Fruit fly (Drosophila melanogaster) whole organism, embryonic: ENCODE results near the gene CG33654.
A peak's percentile ranks its signal among the peaks of the same experiment; 100 is the strongest.

ENCODE experiments used
- Bteb2 ChIP-seq: fragments of 200-800 bp; sonication (Bioruptor generic); optimal IDR thresholded peaks from 2 replicates; lab custom pipeline; 2016; ENCODE audit warnings: missing biosample characterization, missing genetic modification characterization
- CG10147 ChIP-seq: fragments of 200-800 bp; sonication (Bioruptor generic); optimal IDR thresholded peaks from 2 replicates; lab custom pipeline; 2019; ENCODE audit warnings: missing biosample characterization, mild to moderate bottlenecking, missing genetic modification characterization, moderate library complexity
- CG11085 ChIP-seq: fragments of 200-800 bp; sonication (Bioruptor generic); IDR thresholded peaks from 2 replicates; pipeline ENCODE4 v1.3.6; 2022; ENCODE audit warnings: missing biosample characterization, missing genetic modification characterization
- CG12104 ChIP-seq: fragments of 200-800 bp; sonication (Bioruptor generic); optimal IDR thresholded peaks from 3 replicates; lab custom pipeline; 2016; ENCODE audit warnings: missing biosample characterization, missing genetic modification characterization
- CG12744 ChIP-seq: fragments of 200-800 bp; sonication (Bioruptor generic); optimal IDR thresholded peaks from 2 replicates; lab custom pipeline; 2016; ENCODE audit warnings: missing biosample characterization, missing genetic modification characterization
- CG13894 ChIP-seq: fragments of 200-800 bp; sonication (Bioruptor generic); optimal IDR thresholded peaks from 3 replicates; lab custom pipeline; 2018; ENCODE audit warnings: missing biosample characterization, mild to moderate bottlenecking, missing genetic modification characterization, moderate library complexity
- CG1529 ChIP-seq: fragments of 200-800 bp; sonication (Bioruptor generic); optimal IDR thresholded peaks from 3 replicates; lab custom pipeline; 2018; ENCODE audit warnings: missing biosample characterization, missing genetic modification characterization
- CG15601 ChIP-seq: fragments of 200-800 bp; sonication (Bioruptor generic); optimal IDR thresholded peaks from 3 replicates; lab custom pipeline; 2019; ENCODE audit warnings: missing biosample characterization, mild to moderate bottlenecking, missing genetic modification characterization, moderate library complexity
- CG17829 ChIP-seq: fragments of 200-800 bp; optimal IDR thresholded peaks from 2 replicates; lab custom pipeline; 2019; ENCODE audit warnings: missing biosample characterization, mild to moderate bottlenecking, missing genetic modification characterization, moderate library complexity
- CG34422 ChIP-seq: fragments of 200-800 bp; sonication (Bioruptor generic); IDR thresholded peaks from 3 replicates; pipeline ENCODE4 v1.3.6; 2022; ENCODE audit warnings: missing biosample characterization, missing genetic modification characterization
- CG4282 ChIP-seq: fragments of 200-800 bp; sonication (Bioruptor generic); optimal IDR thresholded peaks from 2 replicates; lab custom pipeline; 2016; ENCODE audit warnings: missing biosample characterization, missing genetic modification characterization
- CG6254 ChIP-seq: fragments of 200-800 bp; sonication (Bioruptor generic); optimal IDR thresholded peaks from 3 replicates; lab custom pipeline; 2017; ENCODE audit warnings: mild to moderate bottlenecking, missing biosample characterization, missing genetic modification reagents, missing genetic modification characterization
- CG6689 ChIP-seq: fragments of 200-800 bp; sonication (Bioruptor generic); IDR thresholded peaks from 2 replicates; pipeline ENCODE4 v1.3.6; 2022; ENCODE audit warnings: missing biosample characterization, missing genetic modification characterization
- CG7556 ChIP-seq: fragments of 200-800 bp; sonication (Bioruptor generic); optimal IDR thresholded peaks from 2 replicates; lab custom pipeline; 2017; ENCODE audit warnings: missing biosample characterization, mild to moderate bottlenecking, missing genetic modification characterization
- CG7786 ChIP-seq: fragments of 200-800 bp; sonication (Bioruptor generic); optimal IDR thresholded peaks from 2 replicates; lab custom pipeline; 2016; ENCODE audit warnings: missing biosample characterization, missing genetic modification characterization
- CG8359 ChIP-seq: fragments of 200-800 bp; sonication (Bioruptor generic); optimal IDR thresholded peaks from 2 replicates; lab custom pipeline; 2017; ENCODE audit warnings: missing biosample characterization, mild to moderate bottlenecking, missing genetic modification characterization, borderline replicate concordance
- Elba2 ChIP-seq: fragments of 200-800 bp; sonication (Bioruptor generic); optimal IDR thresholded peaks from 3 replicates; lab custom pipeline; 2016; ENCODE audit warnings: missing biosample characterization, missing genetic modification characterization
- HLH4C ChIP-seq: fragments of 200-800 bp; sonication (Bioruptor generic); IDR thresholded peaks from 3 replicates; pipeline ENCODE4 v1.3.6; 2022; ENCODE audit warnings: missing biosample characterization, missing genetic modification characterization; ENCODE audit not compliant: partially characterized antibody
- HLH54F ChIP-seq: fragments of 200-800 bp; sonication (Bioruptor generic); optimal IDR thresholded peaks from 3 replicates; lab custom pipeline; 2016; ENCODE audit warnings: missing biosample characterization, missing genetic modification characterization
- Hmx ChIP-seq: fragments of 200-800 bp; sonication (Bioruptor generic); optimal IDR thresholded peaks from 2 replicates; lab custom pipeline; 2016; ENCODE audit warnings: missing biosample characterization, missing genetic modification characterization
- Hr39 ChIP-seq: fragments of >200 bp; optimal IDR thresholded peaks from 2 replicates; lab custom pipeline; 2017
- Hr78 ChIP-seq, 2 experiments: fragments of 200-800 bp in 1 of 2; fragments of >200 bp in 1 of 2; sonication (Bioruptor generic) in 1 of 2; optimal IDR thresholded peaks; 2 replicates each; lab custom pipeline; 2017 to 2019; ENCODE audit warnings: missing biosample characterization in 2 of 2, missing genetic modification characterization in 2 of 2, mild to moderate bottlenecking in 1 of 2, moderate library complexity in 1 of 2
- Hsf ChIP-seq: fragments of 200-800 bp; sonication (Bioruptor generic); optimal IDR thresholded peaks from 3 replicates; lab custom pipeline; 2016; ENCODE audit warnings: missing biosample characterization, missing genetic modification characterization
- Lhr ChIP-seq: fragments of 200-800 bp; sonication (Bioruptor generic); optimal IDR thresholded peaks from 3 replicates; lab custom pipeline; 2017; ENCODE audit warnings: mild to moderate bottlenecking, missing biosample characterization, missing genetic modification reagents, missing genetic modification characterization
- Lpt ChIP-seq: fragments of >200 bp; optimal IDR thresholded peaks from 2 replicates; lab custom pipeline; 2018; ENCODE audit warnings: missing biosample characterization, missing genetic modification characterization
- MESR4 ChIP-seq: fragments of 200-800 bp; sonication (Bioruptor generic); optimal IDR thresholded peaks from 2 replicates; lab custom pipeline; 2018; ENCODE audit warnings: missing biosample characterization, mild to moderate bottlenecking, missing genetic modification characterization, moderate library complexity
- Optix ChIP-seq: fragments of 200-800 bp; sonication (Bioruptor generic); IDR thresholded peaks from 3 replicates; pipeline ENCODE4 v1.3.6; 2022; ENCODE audit warnings: missing biosample characterization, missing genetic modification characterization
- Poxn ChIP-seq: fragments of 200-800 bp; sonication (Bioruptor generic); IDR thresholded peaks from 2 replicates; pipeline ENCODE4 v1.3.6; 2022; ENCODE audit warnings: missing biosample characterization, missing genetic modification characterization
- Rfx ChIP-seq: fragments of 200-800 bp; sonication (Bioruptor generic); IDR thresholded peaks from 2 replicates; pipeline ENCODE4 v1.3.6; 2022; ENCODE audit warnings: missing biosample characterization, missing genetic modification characterization
- Six4 ChIP-seq: fragments of 200-800 bp; sonication (Bioruptor generic); optimal IDR thresholded peaks from 2 replicates; lab custom pipeline; 2016; ENCODE audit warnings: missing biosample characterization, missing genetic modification characterization
- Sox100B ChIP-seq: fragments of 200-800 bp; sonication (Bioruptor generic); optimal IDR thresholded peaks from 3 replicates; lab custom pipeline; 2018; ENCODE audit warnings: missing biosample characterization, mild to moderate bottlenecking, missing genetic modification characterization
- ap ChIP-seq: fragments of 200-800 bp; sonication (Bioruptor generic); IDR thresholded peaks from 2 replicates; pipeline ENCODE4 v1.3.6; 2022; ENCODE audit warnings: missing biosample characterization, missing genetic modification characterization
- chm ChIP-seq: fragments of 200-800 bp; sonication (Bioruptor generic); IDR thresholded peaks from 2 replicates; pipeline ENCODE4 v1.3.6; 2022; ENCODE audit warnings: missing biosample characterization, missing genetic modification characterization
- dati ChIP-seq: fragments of 200-800 bp; sonication (Bioruptor generic); IDR thresholded peaks from 2 replicates; pipeline ENCODE4 v1.3.6; 2022; ENCODE audit warnings: missing biosample characterization, missing genetic modification characterization
- dysf ChIP-seq: fragments of 200-800 bp; sonication (Bioruptor generic); IDR thresholded peaks from 3 replicates; pipeline ENCODE4 v1.3.6; 2022; ENCODE audit warnings: missing biosample characterization, missing genetic modification characterization
- ftz-f1 ChIP-seq: fragments of 200-800 bp; sonication (Bioruptor generic); optimal IDR thresholded peaks from 2 replicates; lab custom pipeline; 2016; ENCODE audit warnings: missing biosample characterization, missing genetic modification characterization
- gro ChIP-seq: fragments of 200-800 bp; sonication (Bioruptor generic); optimal IDR thresholded peaks from 2 replicates; lab custom pipeline; 2016; ENCODE audit warnings: missing biosample characterization, missing genetic modification characterization
- lab ChIP-seq: fragments of 200-800 bp; sonication (Bioruptor generic); optimal IDR thresholded peaks from 3 replicates; lab custom pipeline; 2017; ENCODE audit warnings: missing biosample characterization, missing genetic modification characterization, mild to moderate bottlenecking, moderate library complexity, missing genetic modification reagents
- lmd ChIP-seq: fragments of 200-800 bp; sonication (Bioruptor generic); IDR thresholded peaks from 2 replicates; pipeline ENCODE4 v1.3.6; 2022; ENCODE audit warnings: missing biosample characterization, missing genetic modification characterization
- mam ChIP-seq: fragments of 200-800 bp; sonication (Bioruptor generic); optimal IDR thresholded peaks from 3 replicates; lab custom pipeline; 2016; ENCODE audit warnings: missing biosample characterization, missing genetic modification characterization
- nerfin-1 ChIP-seq: fragments of 200-800 bp; sonication (Bioruptor generic); optimal IDR thresholded peaks from 3 replicates; lab custom pipeline; 2019; ENCODE audit warnings: missing biosample characterization, mild to moderate bottlenecking, missing genetic modification characterization, moderate library complexity
- pum ChIP-seq: fragments of 200-800 bp; sonication (Bioruptor generic); optimal IDR thresholded peaks from 2 replicates; lab custom pipeline; 2016; ENCODE audit warnings: missing biosample characterization, missing genetic modification characterization
- ro ChIP-seq: fragments of 200-800 bp; sonication (Bioruptor generic); IDR thresholded peaks from 2 replicates; pipeline ENCODE4 v1.3.6; 2022; ENCODE audit warnings: missing biosample characterization, missing genetic modification characterization
- sd ChIP-seq: fragments of 200-800 bp; sonication (Bioruptor generic); optimal IDR thresholded peaks from 3 replicates; lab custom pipeline; 2018; ENCODE audit warnings: missing biosample characterization, mild to moderate bottlenecking, missing genetic modification characterization, moderate library complexity
- sug ChIP-seq: fragments of 200-800 bp; optimal IDR thresholded peaks from 2 replicates; lab custom pipeline; 2019; ENCODE audit warnings: missing biosample characterization, mild to moderate bottlenecking, missing genetic modification characterization, moderate library complexity
- ttk ChIP-seq: fragments of 200-800 bp; sonication (Bioruptor generic); IDR thresholded peaks from 2 replicates; pipeline ENCODE4 v2.1.2; 2022; ENCODE audit warnings: missing biosample characterization, missing genetic modification characterization
- usp ChIP-seq: fragments of >200 bp; optimal IDR thresholded peaks from 2 replicates; lab custom pipeline; 2017; ENCODE audit warnings: missing biosample characterization, missing genetic modification characterization
- wek ChIP-seq: fragments of 200-800 bp; sonication (Bioruptor generic); optimal IDR thresholded peaks from 3 replicates; lab custom pipeline; 2018; ENCODE audit warnings: missing biosample characterization, mild to moderate bottlenecking, missing genetic modification characterization, moderate library complexity
- wor ChIP-seq: fragments of 200-800 bp; sonication (Bioruptor generic); IDR thresholded peaks from 2 replicates; pipeline ENCODE4 v1.3.6; 2022; ENCODE audit warnings: missing biosample characterization, missing genetic modification characterization

CG33654 gene

dm6 chr3R:9533181-9534124 is 49.6 kb downstream of the CG33654 start (continued):
- TF ChIP-seq nerfin-1 (tag; lab: Kevin White, UChicago) (peak; percentile 94), CG15601 (tag; lab: Kevin White, UChicago) (peak; percentile 86), CG8359 (peak; percentile 87), ttk (GFP tag; lab: Robert Waterston, UW) (peak; percentile 78), wek (GFP tag; lab: Kevin White, UChicago) (peak; percentile 62), wor (peak; percentile 90), CG6689 (GFP tag; lab: Robert Waterston, UW) (peak; percentile 94), CG11085 (GFP tag; lab: Robert Waterston, UW) (peak; percentile 80), gro (peak; percentile 92), Sox100B (GFP tag; lab: Kevin White, UChicago) (peak; percentile 99), Hr39 (lab: Kevin White, UChicago) (no peak), dati (GFP tag; lab: Robert Waterston, UW) (peak; percentile 41; the same call in 1 of the 2 replicates), Optix (GFP tag; lab: Robert Waterston, UW) (peak; percentile 84), MESR4 (GFP tag; lab: Kevin White, UChicago) (peak; percentile 16), CG4282 (GFP tag; lab: Kevin White, UChicago) (peak; percentile 78), HLH54F (peak; percentile 95), chm (GFP tag; lab: Robert Waterston, UW) (peak; percentile 58; the same call in 1 of the 2 replicates), CG1529 (GFP tag; lab: Kevin White, UChicago) (peak; percentile 96), Six4 (GFP tag; lab: Kevin White, UChicago) (peak; percentile 94), CG7556 (GFP tag; lab: Kevin White, UChicago) (peak; percentile 99), sd (tag; lab: Kevin White, UChicago) (peak; percentile 79), HLH4C (no peak), Bteb2 (GFP tag; lab: Kevin White, UChicago) (peak; percentile 88), CG34422 (GFP tag; lab: Robert Waterston, UW) (peak; percentile 84), Lhr (GFP tag; lab: Kevin White, UChicago) (peak; percentile 81), CG12104 (GFP tag; lab: Kevin White, UChicago) (peak; percentile 97), Poxn (GFP tag; lab: Robert Waterston, UW) (peak; percentile 75), Hmx (GFP tag; lab: Kevin White, UChicago) (peak; percentile 91), ro (GFP tag; lab: Robert Waterston, UW) (peak; percentile 82; the same call in 1 of the 2 replicates), Elba2 (GFP tag; lab: Kevin White, UChicago) (peak; percentile 62), dysf (GFP tag; lab: Robert Waterston, UW) (peak; percentile 97), Rfx (GFP tag; lab: Robert Waterston, UW) (peak; percentile 93), pum (GFP tag; lab: Kevin White, UChicago) (peak; percentile 91), lab (GFP tag; lab: Kevin White, UChicago) (peak; percentile 96), usp (GFP tag; lab: Kevin White, UChicago) (no peak), sug (tag; lab: Kevin White, UChicago) (peak; percentile 93), mam (peak; percentile 92), Hsf (GFP tag; lab: Kevin White, UChicago) (peak; percentile 96), Hr78 (GFP tag; optimal IDR thresholded peaks at IDR 0.05; lab: Kevin White, UChicago) (peak in 1 of 2 experiments; percentile 94), ftz-f1 (GFP tag; lab: Kevin White, UChicago) (peak; percentile 50), CG10147 (GFP tag; lab: Kevin White, UChicago) (peak; percentile 97), CG17829 (tag; lab: Kevin White, UChicago) (peak; percentile 96), CG7786 (GFP tag; lab: Kevin White, UChicago) (peak; percentile 90), Lpt (GFP tag; lab: Kevin White, UChicago) (no peak), CG13894 (peak; percentile 87), lmd (GFP tag; lab: Robert Waterston, UW) (peak; percentile 94), CG12744 (peak; percentile 88), ap (GFP tag; lab: Robert Waterston, UW) (peak; percentile 63), CG6254 (GFP tag; lab: Kevin White, UChicago) (peak; percentile 89)
